Worm (Caenorhabditis elegans) whole organism, midembryonic: ENCODE data around the gene cyp-13A3.

Experiments used
- cog-1 ChIP-seq: sonication (generic microtip); optimal IDR thresholded peaks from 2 replicates; lab custom pipeline; 2016; ENCODE audit warnings: missing genetic modification characterization, missing compliant biosample characterization
- klf-2 ChIP-seq: fragments of 200-800 bp; sonication (Bioruptor generic); conservative IDR thresholded peaks from 2 replicates; pipeline ENCODE4 v1.3.6; 2022; ENCODE audit warnings: missing genetic modification reagents, missing genetic modification characterization, missing compliant biosample characterization
- med-1 ChIP-seq: sonication (generic microtip); optimal IDR thresholded peaks from 2 replicates; lab custom pipeline; 2017; ENCODE audit warnings: missing genetic modification characterization, mild to moderate bottlenecking, missing compliant biosample characterization, antibody characterized with exemption, missing genetic modification reagents; ENCODE audit not compliant: insufficient read depth
- tab-1 ChIP-seq: fragments of 200-800 bp; sonication (Bioruptor generic); IDR thresholded peaks from 2 replicates; pipeline ENCODE4 v1.3.6; 2022; ENCODE audit warnings: missing genetic modification characterization, missing compliant biosample characterization

DNA sequence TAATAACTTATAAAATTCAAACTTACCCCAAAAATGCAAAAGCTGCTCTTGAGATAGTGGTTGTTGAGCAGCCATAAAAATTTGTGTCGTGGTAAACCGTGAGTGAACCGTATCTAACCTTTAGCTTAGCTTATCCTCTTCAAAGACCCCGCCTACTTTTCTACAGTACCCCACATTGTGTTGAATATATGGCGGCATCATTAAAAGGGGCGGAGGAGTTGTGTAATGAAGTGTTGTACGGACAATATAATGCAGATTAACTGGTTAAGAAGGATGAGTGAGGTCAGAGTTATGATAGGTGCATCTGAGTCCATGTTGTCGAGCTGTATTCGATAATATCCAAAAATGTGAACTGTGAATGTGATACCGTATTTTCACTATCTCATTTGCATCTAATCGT is 34.8 kb upstream of the cyp-13A3 start, which contains the start of gene eyg-1:
- no peak for TF ChIP-seq cog-1 (tag; lab: Kevin White, UChicago)
- TF ChIP-seq tab-1: no peak
- TF ChIP-seq klf-2 (GFP tag; lab: Robert Waterston, UW): no peak
- TF ChIP-seq med-1 (GFP tag; lab: Kevin White, UChicago): no peak
